Fruit fly (Drosophila melanogaster) whole organism, embryonic: ENCODE data around the gene CG15472.

Experiments
- CG15073 ChIP-seq: fragments of 200-800 bp; sonication (Bioruptor generic); optimal IDR thresholded peaks from 2 replicates; lab custom pipeline; 2016; ENCODE audit warnings: missing biosample characterization, missing genetic modification characterization
- CG3995 ChIP-seq: fragments of 200-800 bp; sonication (Bioruptor generic); optimal IDR thresholded peaks from 3 replicates; lab custom pipeline; 2016; ENCODE audit warnings: missing biosample characterization, missing genetic modification characterization
- Hr3 ChIP-seq: fragments of 200-800 bp; sonication (Bioruptor generic); optimal IDR thresholded peaks from 3 replicates; lab custom pipeline; 2016; ENCODE audit warnings: missing biosample characterization, missing genetic modification characterization
- NC2α ChIP-seq: fragments of 200-800 bp; sonication (Bioruptor generic); optimal IDR thresholded peaks from 2 replicates; lab custom pipeline; 2016; ENCODE audit warnings: missing biosample characterization, missing genetic modification characterization
- h ChIP-seq: fragments of >200 bp; optimal IDR thresholded peaks from 2 replicates; lab custom pipeline; 2017

DNA sequence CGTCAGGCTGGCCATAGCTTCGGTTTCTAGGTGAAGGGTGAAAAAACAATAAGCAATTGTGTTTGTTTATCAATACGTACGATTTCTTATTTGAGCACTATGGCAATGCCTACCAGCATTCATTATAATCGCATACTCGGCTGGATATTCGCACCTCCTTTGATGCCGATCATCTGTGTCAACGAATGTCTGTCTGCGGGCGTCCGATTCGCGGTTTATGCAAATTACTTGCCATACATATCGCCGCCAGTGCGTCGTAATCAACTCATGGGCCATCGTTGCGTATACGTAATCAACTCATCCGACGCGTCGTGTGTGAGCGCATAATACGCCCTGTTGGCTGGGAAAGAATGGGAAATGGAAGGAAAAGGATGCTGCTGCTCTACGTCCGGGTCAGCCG lies 12.8 kb upstream of the CG15472 start, which contains the start of gene CG15471:
- TF ChIP-seq Hr3 (GFP tag; lab: Kevin White, UChicago) (no peak), NC2α (GFP tag; lab: Kevin White, UChicago) (no peak), CG3995 (no peak), CG15073 (GFP tag; lab: Kevin White, UChicago) (no peak), h (lab: Kevin White, UChicago) (no peak)
